In genomic region chr3L:9457619-9458092, dm6 we compare ENCODE assay signal across 1 fruit fly cellular context.
TF ChIP-seq lines count a peak whose summit lies in the region.

TSS of gene CG3437 (minus strand) at chr3L:9457669.

TF ChIP-seq in whole organism, embryonic, 481 proteins besides CTCF, POLR2A, EP300 and RAD21 (continued from another document):
- TF ChIP-seq Hey (tag; optimal IDR thresholded peaks at IDR 0.05; lab: Kevin White, UChicago) (peak; percentile 94), CG14441 (GFP tag; IDR thresholded peaks at IDR 0.05; lab: Robert Waterston, UW) (peak; percentile 100), dysf (GFP tag; IDR thresholded peaks at IDR 0.05; lab: Robert Waterston, UW) (peak; percentile 100), CG15601 (tag; optimal IDR thresholded peaks at IDR 0.05; lab: Kevin White, UChicago) (peak; percentile 97), yki (optimal IDR thresholded peaks at IDR 0.05; lab: Kevin White, UChicago) (no peak), CG10431 (GFP tag; optimal IDR thresholded peaks at IDR 0.05; lab: Kevin White, UChicago) (peak; percentile 95), Doc2 (GFP tag; IDR thresholded peaks at IDR 0.05; lab: Robert Waterston, UW) (peak; percentile 98), CG14965 (GFP tag; optimal IDR thresholded peaks at IDR 0.05; lab: Kevin White, UChicago; ENCODE audit: borderline replicate concordance) (peak; percentile 82), CG31365 (tag; optimal IDR thresholded peaks at IDR 0.05; lab: Kevin White, UChicago) (peak; percentile 93), chn (GFP tag; optimal IDR thresholded peaks at IDR 0.05; lab: Kevin White, UChicago) (peak; percentile 99), gt (GFP tag; IDR thresholded peaks at IDR 0.05; lab: Robert Waterston, UW) (peak; percentile 99), CG14710 (tag; optimal IDR thresholded peaks at IDR 0.05; lab: Kevin White, UChicago) (peak; percentile 98), bab2 (GFP tag; optimal IDR thresholded peaks at IDR 0.05; lab: Kevin White, UChicago) (peak; percentile 99), ro (GFP tag; IDR thresholded peaks at IDR 0.05; lab: Robert Waterston, UW) (peak; percentile 98), CG12391 (tag; optimal IDR thresholded peaks at IDR 0.05; lab: Kevin White, UChicago) (peak; percentile 98), sug (tag; optimal IDR thresholded peaks at IDR 0.05; lab: Kevin White, UChicago) (peak; percentile 97), CG15073 (GFP tag; optimal IDR thresholded peaks at IDR 0.05; lab: Kevin White, UChicago) (peak; percentile 89), Mrtf (GFP tag; IDR thresholded peaks at IDR 0.05; lab: Robert Waterston, UW) (peak; percentile 99), chm (GFP tag; IDR thresholded peaks at IDR 0.05; lab: Robert Waterston, UW) (peak; percentile 99), CG18599 (GFP tag; optimal IDR thresholded peaks at IDR 0.05; lab: Kevin White, UChicago) (peak; percentile 99), CG10366 (GFP tag; IDR thresholded peaks at IDR 0.05; lab: Robert Waterston, UW) (peak; percentile 99), CG15269 (tag; optimal IDR thresholded peaks at IDR 0.05; lab: Kevin White, UChicago) (peak; percentile 99), ham (GFP tag; IDR thresholded peaks at IDR 0.05; lab: Robert Waterston, UW) (peak; percentile 97), CG8281 (tag; optimal IDR thresholded peaks at IDR 0.05; lab: Kevin White, UChicago) (peak; percentile 93), CoRest (tag; optimal IDR thresholded peaks at IDR 0.05; lab: Kevin White, UChicago) (peak; percentile 99), ERR (GFP tag; optimal IDR thresholded peaks at IDR 0.05; lab: Kevin White, UChicago) (peak; percentile 97), lbe (GFP tag; optimal IDR thresholded peaks at IDR 0.05; lab: Kevin White, UChicago) (peak; percentile 97), caup (GFP tag; optimal IDR thresholded peaks at IDR 0.05; lab: Kevin White, UChicago; ENCODE audit: severe bottlenecking) (peak; percentile 99), NFAT (GFP tag; IDR thresholded peaks at IDR 0.05; lab: Robert Waterston, UW) (peak; percentile 99), CG11093 (GFP tag; IDR thresholded peaks at IDR 0.05; lab: Robert Waterston, UW) (peak; percentile 99), amos (GFP tag; IDR thresholded peaks at IDR 0.05; lab: Robert Waterston, UW; ENCODE audit: partially characterized antibody) (peak; percentile 44; the same call in 1 of the 2 replicates), sna (GFP tag; IDR thresholded peaks at IDR 0.05; lab: Robert Waterston, UW; ENCODE audit: partially characterized antibody) (no peak; the same call in 1 of the 2 replicates), NK7.1 (GFP tag; optimal IDR thresholded peaks at IDR 0.05; lab: Kevin White, UChicago) (peak; percentile 98), Abd-B (GFP tag; optimal IDR thresholded peaks at IDR 0.05; lab: Kevin White, UChicago) (peak; percentile 99), CG4282 (GFP tag; optimal IDR thresholded peaks at IDR 0.05; lab: Kevin White, UChicago) (peak; percentile 97), CG6689 (GFP tag; IDR thresholded peaks at IDR 0.05; lab: Robert Waterston, UW) (peak; percentile 99), Tbp (GFP tag; optimal IDR thresholded peaks at IDR 0.05; lab: Kevin White, UChicago) (no peak), H2.0 (GFP tag; IDR thresholded peaks at IDR 0.05; lab: Robert Waterston, UW) (peak; percentile 99), sima (GFP tag; optimal IDR thresholded peaks at IDR 0.05; lab: Kevin White, UChicago) (peak; percentile 97)
